Worm (Caenorhabditis elegans) whole organism, L2 larva: ENCODE measurements around the gene Y61A9LA.12.
"Not testable (repeated sequence)": the region's sequence is repeated elsewhere in the genome, so short reads cannot be mapped to it uniquely, and the experiment has no call there.

Source experiments
- C34F6.9 ChIP-seq: fragments of 150-350 bp; optimal IDR thresholded peaks from 2 replicates; lab custom pipeline; 2014; ENCODE audit warnings: missing biosample characterization, missing genetic modification characterization
- F13H6.1 ChIP-seq: sonication (generic microtip); optimal IDR thresholded peaks from 2 replicates; lab custom pipeline; 2016; ENCODE audit warnings: missing genetic modification characterization, missing compliant biosample characterization
- R02D3.7 ChIP-seq: fragments of 150-350 bp; optimal IDR thresholded peaks from 2 replicates; lab custom pipeline; 2014; ENCODE audit warnings: missing biosample characterization, missing genetic modification characterization
- Y55F3AM.14 ChIP-seq: fragments of 200-800 bp; sonication (Bioruptor generic); optimal IDR thresholded peaks from 2 replicates; lab custom pipeline; 2018; ENCODE audit warnings: mild to moderate bottlenecking, missing genetic modification characterization, missing compliant biosample characterization
- alr-1 ChIP-seq: fragments of 150-350 bp; optimal IDR thresholded peaks from 2 replicates; lab custom pipeline; 2014; ENCODE audit warnings: missing biosample characterization, missing genetic modification characterization
- ama-1 ChIP-seq: fragments of 150-350 bp; optimal IDR thresholded peaks from 2 replicates; lab custom pipeline; 2018; ENCODE audit warnings: inconsistent platforms
- ceh-16 ChIP-seq: fragments of 150-350 bp; optimal IDR thresholded peaks from 2 replicates; lab custom pipeline; 2014; ENCODE audit warnings: missing biosample characterization, missing genetic modification characterization
- crh-2 ChIP-seq: sonication (generic microtip); optimal IDR thresholded peaks from 2 replicates; lab custom pipeline; 2017; ENCODE audit warnings: missing biosample characterization, missing genetic modification characterization
- elt-1 ChIP-seq: fragments of 150-350 bp; optimal IDR thresholded peaks from 2 replicates; lab custom pipeline; 2014; ENCODE audit warnings: missing biosample characterization, missing genetic modification characterization
- elt-3 ChIP-seq: sonication (generic microtip); optimal IDR thresholded peaks from 2 replicates; lab custom pipeline; 2017; ENCODE audit warnings: missing biosample characterization, missing genetic modification characterization
- fos-1 ChIP-seq: fragments of 150-350 bp; optimal IDR thresholded peaks from 2 replicates; lab custom pipeline; 2014; ENCODE audit warnings: missing biosample characterization, missing genetic modification characterization
- gmeb-1 ChIP-seq: fragments of 150-350 bp; optimal IDR thresholded peaks from 2 replicates; lab custom pipeline; 2014; ENCODE audit warnings: missing biosample characterization, missing genetic modification characterization
- lin-39 ChIP-seq: fragments of 150-350 bp; optimal IDR thresholded peaks from 2 replicates; lab custom pipeline; 2014; ENCODE audit warnings: missing biosample characterization, missing genetic modification reagents, missing genetic modification characterization
- mab-5 ChIP-seq: fragments of 150-350 bp; optimal IDR thresholded peaks from 2 replicates; lab custom pipeline; 2014; ENCODE audit warnings: missing biosample characterization, missing genetic modification characterization
- mdl-1 ChIP-seq, 2 experiments: fragments of 150-350 bp in 1 of 2; sonication (generic microtip) in 1 of 2; optimal IDR thresholded peaks; 2 replicates each; lab custom pipeline; 2017; ENCODE audit warnings: missing biosample characterization in 2 of 2, missing genetic modification characterization in 2 of 2
- nhr-10 ChIP-seq: sonication (generic microtip); optimal IDR thresholded peaks from 2 replicates; lab custom pipeline; 2017; ENCODE audit warnings: missing biosample characterization, missing genetic modification characterization
- nhr-12 ChIP-seq: fragments of 150-350 bp; optimal IDR thresholded peaks from 2 replicates; lab custom pipeline; 2014; ENCODE audit warnings: missing biosample characterization, missing genetic modification characterization
- nhr-129 ChIP-seq: fragments of 150-350 bp; optimal IDR thresholded peaks from 2 replicates; lab custom pipeline; 2014; ENCODE audit warnings: missing biosample characterization, missing genetic modification characterization
- nhr-21 ChIP-seq: fragments of 150-350 bp; optimal IDR thresholded peaks from 2 replicates; lab custom pipeline; 2014; ENCODE audit warnings: missing biosample characterization, missing genetic modification characterization
- nhr-23 ChIP-seq: fragments of 150-350 bp; optimal IDR thresholded peaks from 2 replicates; lab custom pipeline; 2014; ENCODE audit warnings: missing biosample characterization, missing genetic modification reagents, missing genetic modification characterization
- nhr-237 ChIP-seq: fragments of 150-350 bp; optimal IDR thresholded peaks from 2 replicates; lab custom pipeline; 2014; ENCODE audit warnings: missing biosample characterization, missing genetic modification characterization
- nhr-25 ChIP-seq: fragments of 150-350 bp; sonication (generic microtip); optimal IDR thresholded peaks from 3 replicates; lab custom pipeline; 2014; ENCODE audit warnings: missing biosample characterization, missing genetic modification characterization
- nhr-6 ChIP-seq: fragments of 150-350 bp; optimal IDR thresholded peaks from 2 replicates; lab custom pipeline; 2014; ENCODE audit warnings: missing biosample characterization, missing genetic modification characterization
- nhr-77 ChIP-seq: fragments of 150-350 bp; optimal IDR thresholded peaks from 2 replicates; lab custom pipeline; 2014; ENCODE audit warnings: missing biosample characterization, missing genetic modification characterization
- peb-1 ChIP-seq: fragments of 150-350 bp; optimal IDR thresholded peaks from 2 replicates; lab custom pipeline; 2014; ENCODE audit warnings: missing biosample characterization, missing genetic modification characterization
- sem-4 ChIP-seq: fragments of 150-350 bp; optimal IDR thresholded peaks from 2 replicates; lab custom pipeline; 2014; ENCODE audit warnings: missing biosample characterization, missing genetic modification reagents, missing genetic modification characterization
- sma-3 ChIP-seq: sonication (generic microtip); optimal IDR thresholded peaks from 2 replicates; lab custom pipeline; 2016; ENCODE audit warnings: missing genetic modification reagents, missing genetic modification characterization, missing compliant biosample characterization
- sma-9 ChIP-seq, 2 experiments: fragments of 150-350 bp in 1 of 2; sonication (generic microtip) in 1 of 2; optimal IDR thresholded peaks; 2 replicates each; lab custom pipeline; 2014 to 2016; ENCODE audit warnings: missing genetic modification characterization in 2 of 2, mild to moderate bottlenecking in 1 of 2, missing biosample characterization in 1 of 2, missing compliant biosample characterization in 1 of 2, missing genetic modification reagents in 1 of 2, moderate library complexity in 1 of 2
- snpc-4 ChIP-seq: fragments of 150-350 bp; optimal IDR thresholded peaks from 2 replicates; lab custom pipeline; 2014; ENCODE audit warnings: missing biosample characterization, missing genetic modification characterization
- unc-39 ChIP-seq: fragments of 150-350 bp; optimal IDR thresholded peaks from 2 replicates; lab custom pipeline; 2014; ENCODE audit warnings: missing biosample characterization, missing genetic modification characterization
- unc-55 ChIP-seq: fragments of 150-350 bp; sonication (generic microtip); optimal IDR thresholded peaks from 3 replicates; lab custom pipeline; 2014; ENCODE audit warnings: missing biosample characterization, missing genetic modification reagents, missing genetic modification characterization
- unc-62 ChIP-seq: fragments of 150-350 bp; optimal IDR thresholded peaks from 2 replicates; lab custom pipeline; 2014; ENCODE audit warnings: missing biosample characterization, missing genetic modification reagents, missing genetic modification characterization
- zag-1 ChIP-seq: fragments of 150-350 bp; optimal IDR thresholded peaks from 2 replicates; lab custom pipeline; 2014; ENCODE audit warnings: missing biosample characterization, missing genetic modification characterization
- ztf-1 ChIP-seq: fragments of 200-800 bp; sonication (Bioruptor generic); conservative IDR thresholded peaks from 2 replicates; pipeline ENCODE4 v1.3.6; 2022; ENCODE audit warnings: missing genetic modification characterization, missing compliant biosample characterization
- ztf-11 ChIP-seq: sonication (generic microtip); optimal IDR thresholded peaks from 2 replicates; lab custom pipeline; 2017; ENCODE audit warnings: missing biosample characterization, missing genetic modification characterization
- ztf-4 ChIP-seq: fragments of 150-350 bp; optimal IDR thresholded peaks from 2 replicates; lab custom pipeline; 2014; ENCODE audit warnings: missing biosample characterization, missing genetic modification characterization

Y61A9LA.12 gene

DNA sequence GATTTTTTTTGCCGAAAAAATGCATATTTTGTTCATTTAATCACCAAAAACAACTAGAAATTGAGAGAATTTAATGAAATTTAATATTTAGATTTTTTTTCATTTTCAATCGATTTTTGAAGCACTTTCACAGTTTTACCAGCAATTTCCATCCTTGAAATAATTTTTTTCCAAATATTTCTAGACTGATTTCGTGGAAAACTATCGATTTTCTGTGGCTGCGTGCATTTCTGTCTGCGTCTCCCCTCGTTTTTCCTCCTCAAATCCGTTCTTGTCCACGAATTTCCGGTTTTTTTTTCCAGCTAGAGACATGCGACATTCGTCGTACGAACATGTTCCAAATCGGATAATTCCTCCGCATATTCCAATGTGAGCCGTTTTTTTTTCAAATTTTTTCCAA is 17.2 kb downstream of the Y61A9LA.12 start, which contains the start of gene Y61A9LA.3:
Y61A9LA.3 (plus strand) TSS at position 301 of the 400 bp plus-strand sequence.
- TF ChIP-seq R02D3.7 (no peak), mab-5 (tag; lab: Kevin White, UChicago) (no peak), elt-3 (tag; lab: Kevin White, UChicago) (no peak)

DNA sequence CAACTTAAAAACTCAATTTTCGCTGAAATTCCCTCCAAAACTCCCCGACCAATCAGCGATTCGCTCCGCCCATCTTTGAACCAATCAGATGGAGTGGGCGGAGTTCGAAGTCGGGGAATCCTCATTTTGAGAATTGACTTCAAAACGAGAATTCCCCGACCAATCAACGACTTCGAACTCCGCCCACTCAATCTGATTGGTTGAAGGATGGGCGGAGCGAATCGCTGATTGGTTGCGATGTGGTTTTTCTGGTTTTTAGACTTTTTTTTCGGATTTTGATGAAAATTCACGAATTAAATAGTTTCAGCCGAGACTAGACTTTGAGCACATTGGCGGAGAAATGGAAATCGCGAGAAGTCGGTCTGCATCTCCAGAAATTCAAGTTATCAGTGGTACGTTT is 18.3 kb downstream of the Y61A9LA.12 start:
- TF ChIP-seq ama-1, result no peak
- no peak for TF ChIP-seq C34F6.9
- no peak for TF ChIP-seq nhr-237
- TF ChIP-seq nhr-12, result no peak
- TF ChIP-seq nhr-77 (tag; lab: Kevin White, UChicago), result no peak
- no peak for TF ChIP-seq gmeb-1
- no peak for TF ChIP-seq crh-2 (tag; lab: Kevin White, UChicago)

DNA sequence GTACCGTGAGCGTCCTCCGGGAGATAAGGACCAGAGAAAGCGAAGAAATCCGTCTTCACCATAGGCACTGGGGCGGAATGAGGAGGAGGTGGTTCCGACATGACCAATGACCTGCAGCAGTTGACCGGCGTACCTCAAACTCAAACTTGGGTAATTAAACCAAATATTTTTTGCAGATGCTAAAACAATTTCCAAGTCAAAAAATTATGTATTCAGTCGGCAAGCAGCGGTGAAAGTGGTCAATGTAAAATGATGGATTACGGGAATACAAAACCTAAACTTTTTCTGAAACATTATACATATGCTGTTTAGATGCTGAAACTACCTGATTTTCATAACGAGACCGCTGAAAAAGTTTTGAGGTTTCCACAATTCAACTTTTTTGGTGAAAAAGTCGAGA is 20.2 kb downstream of the Y61A9LA.12 start, which contains the start of gene hpo-39:
hpo-39 (minus strand) TSS at position 101 of the 400 bp plus-strand sequence.
- TF ChIP-seq nhr-12; C34F6.9; elt-1 (tag; lab: Kevin White, UChicago): not testable (repeated sequence)

DNA sequence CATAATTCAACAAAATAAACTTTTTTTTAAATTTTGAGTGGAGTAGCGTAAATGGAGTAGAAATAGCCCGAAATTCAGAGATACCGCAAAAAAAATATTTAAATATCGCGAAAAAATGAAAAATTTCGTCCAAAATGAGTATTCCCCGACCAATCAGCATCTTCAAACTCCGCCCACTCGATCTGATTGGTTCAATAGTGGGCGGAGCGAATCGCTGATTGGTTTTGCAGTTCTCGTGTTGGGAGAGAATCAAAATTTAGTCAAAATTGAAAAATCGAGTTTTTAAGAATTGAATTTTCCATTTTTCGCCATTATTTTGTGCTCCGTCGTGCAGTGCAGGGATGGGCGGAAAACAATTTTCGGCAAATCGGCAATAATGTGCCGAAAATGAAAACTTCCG is 21.8 kb downstream of the Y61A9LA.12 start:
- TF ChIP-seq unc-62 (no peak), unc-55 (GFP tag; lab: Kevin White, UChicago) (no peak), nhr-23 (no peak), ztf-11 (tag; lab: Kevin White, UChicago) (no peak), unc-39 (no peak), ama-1 (no peak)

- no peak for TF ChIP-seq nhr-6 (tag; lab: Kevin White, UChicago)
- no peak for TF ChIP-seq elt-3 (tag; lab: Kevin White, UChicago)
- TF ChIP-seq nhr-10 (tag; lab: Kevin White, UChicago), result no peak
- no peak for TF ChIP-seq elt-1 (tag; lab: Kevin White, UChicago)
- TF ChIP-seq ama-1, result no peak
- no peak for TF ChIP-seq nhr-77 (tag; lab: Kevin White, UChicago)
- TF ChIP-seq nhr-129, result no peak
- TF ChIP-seq mdl-1 (tag; optimal IDR thresholded peaks at IDR 0.05; lab: Kevin White, UChicago), result no peak
- TF ChIP-seq mab-5 (tag; lab: Kevin White, UChicago), result no peak
- no peak for TF ChIP-seq sma-3 (GFP tag; lab: Kevin White, UChicago)
- TF ChIP-seq nhr-21 (tag; lab: Kevin White, UChicago), result no peak
- TF ChIP-seq C34F6.9, result no peak
- TF ChIP-seq ztf-1 (GFP tag; lab: Robert Waterston, UW), result no peak
- TF ChIP-seq sem-4 (tag; lab: Kevin White, UChicago), result no peak
- no peak for TF ChIP-seq lin-39 (tag; lab: Kevin White, UChicago)
These were observed 26.9 kb downstream of the Y61A9LA.12 start for ce11 chrV:4580594-4580993.

DNA sequence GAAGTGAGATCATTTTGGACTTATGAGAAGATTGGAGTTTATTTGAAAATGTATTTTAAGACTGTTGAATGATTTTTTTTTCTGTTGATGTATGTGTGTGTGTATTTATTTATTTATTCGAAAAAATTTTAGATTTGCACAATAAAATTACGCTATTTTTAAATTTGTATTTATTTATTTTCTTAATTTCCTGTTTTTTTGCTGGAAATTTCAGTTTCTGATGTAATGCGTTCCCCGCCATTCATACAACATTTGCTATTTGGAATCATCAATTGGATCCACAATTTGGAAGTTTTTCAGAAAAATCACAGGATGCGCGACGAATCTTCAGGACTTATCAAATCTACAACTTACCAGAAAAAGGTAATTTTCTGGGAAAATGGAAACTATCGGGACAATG is 31.3 kb downstream of the Y61A9LA.12 start, which contains the start of gene Y61A9LA.1:
Y61A9LA.1 (plus strand) TSS at position 301 of the 400 bp plus-strand sequence.
- no peak for TF ChIP-seq snpc-4 (tag; lab: Kevin White, UChicago)
- no peak for TF ChIP-seq sma-9 (GFP tag; optimal IDR thresholded peaks at IDR 0.05; lab: Kevin White, UChicago)
- TF ChIP-seq sma-9 (tag; optimal IDR thresholded peaks at IDR 0.05; lab: Kevin White, UChicago), result no peak
- no peak for TF ChIP-seq unc-39
- TF ChIP-seq nhr-25, result no peak
- no peak for TF ChIP-seq ceh-16 (tag; lab: Kevin White, UChicago)

DNA sequence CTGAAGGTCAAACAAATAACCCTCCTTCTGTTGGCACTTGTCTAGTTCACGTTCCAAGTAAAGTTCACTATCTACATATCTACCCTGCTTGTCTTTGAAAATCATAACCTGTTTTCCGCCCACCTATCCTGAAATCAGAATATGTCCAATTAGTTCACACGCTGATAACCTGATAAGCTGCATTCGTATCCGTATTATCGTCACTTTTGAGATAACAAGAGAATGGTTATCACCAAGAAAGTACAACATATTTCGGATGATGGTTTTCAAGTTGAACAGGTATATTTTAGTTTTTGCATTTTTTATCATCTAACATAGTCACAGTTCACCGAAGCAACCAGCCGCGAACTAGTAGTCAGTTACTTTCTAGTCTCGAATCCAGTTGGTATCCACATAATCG is 37.1 kb downstream of the Y61A9LA.12 start:
- TF ChIP-seq sma-3 (GFP tag; lab: Kevin White, UChicago) (no peak), unc-62 (no peak), nhr-10 (tag; lab: Kevin White, UChicago) (no peak), ceh-16 (tag; lab: Kevin White, UChicago) (no peak), peb-1 (no peak), alr-1 (no peak), F13H6.1 (tag; lab: Kevin White, UChicago) (no peak), fos-1 (no peak), crh-2 (tag; lab: Kevin White, UChicago) (no peak), nhr-237 (no peak), zag-1 (tag; lab: Kevin White, UChicago) (no peak), nhr-6 (tag; lab: Kevin White, UChicago) (no peak), nhr-25 (no peak), ztf-4 (tag; lab: Kevin White, UChicago) (no peak), elt-3 (tag; lab: Kevin White, UChicago) (no peak), Y55F3AM.14 (GFP tag; lab: Kevin White, UChicago) (no peak)
